Fruit fly (Drosophila melanogaster) whole organism, embryonic: Measurements from ENCODE around the gene CG34251.

Experiments
- Antp ChIP-seq: fragments of 200-800 bp; sonication (Bioruptor generic); optimal IDR thresholded peaks from 3 replicates; lab custom pipeline; 2016; ENCODE audit warnings: missing biosample characterization, missing genetic modification characterization
- CG10543 ChIP-seq: fragments of 200-800 bp; sonication (Bioruptor generic); optimal IDR thresholded peaks from 3 replicates; lab custom pipeline; 2017; ENCODE audit warnings: missing biosample characterization, mild to moderate bottlenecking, missing genetic modification characterization, moderate library complexity
- CG10959 ChIP-seq: fragments of 200-800 bp; sonication (Bioruptor generic); IDR thresholded peaks from 2 replicates; pipeline ENCODE4 v1.3.6; 2022; ENCODE audit warnings: missing biosample characterization, missing genetic modification characterization
- CG11696 ChIP-seq: fragments of 200-800 bp; sonication (Bioruptor generic); IDR thresholded peaks from 2 replicates; pipeline ENCODE4 v1.3.6; 2022; ENCODE audit warnings: missing biosample characterization, missing genetic modification characterization
- CG12155 ChIP-seq: fragments of 200-800 bp; sonication (Bioruptor generic); optimal IDR thresholded peaks from 3 replicates; lab custom pipeline; 2016; ENCODE audit warnings: missing biosample characterization, missing genetic modification characterization
- CG12391 ChIP-seq: fragments of 200-800 bp; sonication (Bioruptor generic); optimal IDR thresholded peaks from 3 replicates; lab custom pipeline; 2018; ENCODE audit warnings: missing biosample characterization, mild to moderate bottlenecking, missing genetic modification characterization, moderate library complexity
- CG14441 ChIP-seq: fragments of 200-800 bp; sonication (Bioruptor generic); IDR thresholded peaks from 2 replicates; pipeline ENCODE4 v1.3.6; 2022; ENCODE audit warnings: missing biosample characterization, missing genetic modification characterization
- CG14667 ChIP-seq: fragments of 200-800 bp; sonication (Bioruptor generic); IDR thresholded peaks from 2 replicates; pipeline ENCODE4 v1.3.6; 2022; ENCODE audit warnings: missing biosample characterization, missing genetic modification characterization
- CG16815 ChIP-seq: fragments of 200-800 bp; sonication (Bioruptor generic); optimal IDR thresholded peaks from 3 replicates; lab custom pipeline; 2017; ENCODE audit warnings: missing biosample characterization, mild to moderate bottlenecking, missing genetic modification characterization
- CG1792 ChIP-seq: fragments of 200-800 bp; sonication (Bioruptor generic); optimal IDR thresholded peaks from 2 replicates; lab custom pipeline; 2016; ENCODE audit warnings: missing biosample characterization, missing genetic modification characterization
- CG30431 ChIP-seq: fragments of 200-800 bp; sonication (Bioruptor generic); optimal IDR thresholded peaks from 2 replicates; lab custom pipeline; 2017; ENCODE audit warnings: missing biosample characterization, missing genetic modification characterization
- CG3163 ChIP-seq: fragments of 200-800 bp; sonication (Bioruptor generic); optimal IDR thresholded peaks from 3 replicates; lab custom pipeline; 2016; ENCODE audit warnings: missing biosample characterization, missing genetic modification characterization
- CG33557 ChIP-seq: fragments of 200-800 bp; sonication (Bioruptor generic); optimal IDR thresholded peaks from 2 replicates; lab custom pipeline; 2019; ENCODE audit warnings: missing biosample characterization, mild to moderate bottlenecking, missing genetic modification characterization, moderate library complexity
- CG4424 ChIP-seq: fragments of 200-800 bp; sonication (Bioruptor generic); optimal IDR thresholded peaks from 3 replicates; lab custom pipeline; 2016; ENCODE audit warnings: missing biosample characterization, missing genetic modification characterization
- CG6689 ChIP-seq: fragments of 200-800 bp; sonication (Bioruptor generic); IDR thresholded peaks from 2 replicates; pipeline ENCODE4 v1.3.6; 2022; ENCODE audit warnings: missing biosample characterization, missing genetic modification characterization
- CG7357 ChIP-seq: fragments of 200-800 bp; sonication (Bioruptor generic); IDR thresholded peaks from 3 replicates; pipeline ENCODE4 v1.3.6; 2022; ENCODE audit warnings: missing biosample characterization, missing genetic modification characterization
- CG8478 ChIP-seq: fragments of >200 bp; optimal IDR thresholded peaks from 2 replicates; lab custom pipeline; 2018
- CG9215 ChIP-seq: fragments of 200-800 bp; sonication (Bioruptor generic); IDR thresholded peaks from 2 replicates; pipeline ENCODE4 v1.3.6; 2022; ENCODE audit warnings: missing biosample characterization, missing genetic modification characterization
- CG9609 ChIP-seq: fragments of 200-800 bp; sonication (Bioruptor generic); optimal IDR thresholded peaks from 3 replicates; lab custom pipeline; 2016; ENCODE audit warnings: missing biosample characterization, missing genetic modification characterization
- CoRest ChIP-seq: fragments of 200-800 bp; sonication (Bioruptor generic); optimal IDR thresholded peaks from 3 replicates; lab custom pipeline; 2018; ENCODE audit warnings: missing biosample characterization, mild to moderate bottlenecking, missing genetic modification characterization, moderate library complexity
- Dbx ChIP-seq: fragments of 200-800 bp; sonication (Bioruptor generic); IDR thresholded peaks from 3 replicates; pipeline ENCODE4 v1.3.6; 2022; ENCODE audit warnings: missing biosample characterization, missing genetic modification characterization
- Drgx ChIP-seq: fragments of 200-800 bp; sonication (Bioruptor generic); IDR thresholded peaks from 2 replicates; pipeline ENCODE4 v1.3.6; 2022; ENCODE audit warnings: missing biosample characterization, missing genetic modification characterization
- Eip74EF ChIP-seq, 2 experiments: fragments of 200-800 bp in 1 of 2; fragments of >200 bp in 1 of 2; sonication (Bioruptor generic) in 1 of 2; optimal IDR thresholded peaks; 2 replicates each; lab custom pipeline; 2017 to 2019; ENCODE audit warnings: missing biosample characterization in 2 of 2, missing genetic modification characterization in 2 of 2, mild to moderate bottlenecking in 1 of 2, moderate library complexity in 1 of 2
- Hr3 ChIP-seq: fragments of 200-800 bp; sonication (Bioruptor generic); optimal IDR thresholded peaks from 3 replicates; lab custom pipeline; 2016; ENCODE audit warnings: missing biosample characterization, missing genetic modification characterization
- Side ChIP-seq: fragments of 200-800 bp; sonication (Bioruptor generic); optimal IDR thresholded peaks from 2 replicates; lab custom pipeline; 2016; ENCODE audit warnings: missing biosample characterization, missing genetic modification characterization
- TFAM ChIP-seq: fragments of 200-800 bp; sonication (Bioruptor generic); optimal IDR thresholded peaks from 2 replicates; lab custom pipeline; 2017; ENCODE audit warnings: missing biosample characterization, missing genetic modification characterization, inconsistent platforms
- Trl ChIP-seq, 3 experiments: fragments of >200 bp in 2 of 3; fragments of 200-800 bp in 1 of 3; sonication (Bioruptor generic) in 1 of 3; optimal IDR thresholded peaks; 2 replicates in 1 of 3; 3 replicates in 2 of 3; lab custom pipeline; 2016 to 2017; ENCODE audit warnings: missing biosample characterization in 1 of 3, missing genetic modification characterization in 1 of 3
- al ChIP-seq: fragments of 200-800 bp; sonication (Bioruptor generic); IDR thresholded peaks from 2 replicates; pipeline ENCODE4 v1.3.6; 2022; ENCODE audit warnings: missing biosample characterization, missing genetic modification characterization
- ap ChIP-seq: fragments of 200-800 bp; sonication (Bioruptor generic); IDR thresholded peaks from 2 replicates; pipeline ENCODE4 v1.3.6; 2022; ENCODE audit warnings: missing biosample characterization, missing genetic modification characterization
- bcd ChIP-seq: fragments of 200-800 bp; sonication (Bioruptor generic); optimal IDR thresholded peaks from 2 replicates; lab custom pipeline; 2017; ENCODE audit warnings: missing biosample characterization, mild to moderate bottlenecking, missing genetic modification characterization
- chif ChIP-seq, 2 experiments: fragments of 200-800 bp; sonication (Bioruptor generic); optimal IDR thresholded peaks; 3 replicates each; lab custom pipeline; 2016; ENCODE audit warnings: missing biosample characterization in 2 of 2, missing genetic modification characterization in 2 of 2
- disco-r ChIP-seq: fragments of 200-800 bp; sonication (Bioruptor generic); optimal IDR thresholded peaks from 2 replicates; lab custom pipeline; 2016; ENCODE audit warnings: missing biosample characterization, missing genetic modification characterization
- dm ChIP-seq: fragments of 200-800 bp; sonication (Bioruptor generic); optimal IDR thresholded peaks from 3 replicates; lab custom pipeline; 2016; ENCODE audit warnings: missing biosample characterization, missing genetic modification characterization
- gcm ChIP-seq: fragments of 200-800 bp; sonication (Bioruptor generic); optimal IDR thresholded peaks from 2 replicates; lab custom pipeline; 2019; ENCODE audit warnings: missing biosample characterization, mild to moderate bottlenecking, missing genetic modification characterization, moderate library complexity
- gcm2 ChIP-seq: fragments of 200-800 bp; sonication (Bioruptor generic); optimal IDR thresholded peaks from 2 replicates; lab custom pipeline; 2016; ENCODE audit warnings: missing biosample characterization, missing genetic modification characterization
- gsb-n ChIP-seq: fragments of 200-800 bp; sonication (Bioruptor generic); optimal IDR thresholded peaks from 3 replicates; lab custom pipeline; 2018; ENCODE audit warnings: missing biosample characterization, mild to moderate bottlenecking, missing genetic modification characterization
- jigr1 ChIP-seq: fragments of 200-800 bp; sonication (Bioruptor generic); IDR thresholded peaks from 3 replicates; pipeline ENCODE4 v1.3.6; 2022; ENCODE audit warnings: missing biosample characterization, missing genetic modification characterization
- lilli ChIP-seq: fragments of 200-800 bp; sonication (Bioruptor generic); optimal IDR thresholded peaks from 3 replicates; lab custom pipeline; 2016; ENCODE audit warnings: missing biosample characterization, missing genetic modification characterization
- mam ChIP-seq: fragments of 200-800 bp; sonication (Bioruptor generic); optimal IDR thresholded peaks from 3 replicates; lab custom pipeline; 2016; ENCODE audit warnings: missing biosample characterization, missing genetic modification characterization
- nerfin-1 ChIP-seq: fragments of 200-800 bp; sonication (Bioruptor generic); optimal IDR thresholded peaks from 3 replicates; lab custom pipeline; 2019; ENCODE audit warnings: missing biosample characterization, mild to moderate bottlenecking, missing genetic modification characterization, moderate library complexity
- pros ChIP-seq: fragments of 200-800 bp; sonication (Bioruptor generic); optimal IDR thresholded peaks from 3 replicates; lab custom pipeline; 2019; ENCODE audit warnings: missing biosample characterization, mild to moderate bottlenecking, missing genetic modification characterization, moderate library complexity
- ranshi ChIP-seq: fragments of 200-800 bp; sonication (Bioruptor generic); IDR thresholded peaks from 2 replicates; pipeline ENCODE4 v1.3.6; 2022; ENCODE audit warnings: missing biosample characterization, missing genetic modification characterization
- repo ChIP-seq: fragments of 200-800 bp; sonication (Bioruptor generic); optimal IDR thresholded peaks from 2 replicates; lab custom pipeline; 2016; ENCODE audit warnings: missing biosample characterization, missing genetic modification characterization
- salm ChIP-seq: fragments of 200-800 bp; sonication (Bioruptor generic); optimal IDR thresholded peaks from 2 replicates; lab custom pipeline; 2018; ENCODE audit warnings: missing biosample characterization, mild to moderate bottlenecking, missing genetic modification characterization
- sisA ChIP-seq: fragments of 200-800 bp; sonication (Bioruptor generic); IDR thresholded peaks from 2 replicates; pipeline ENCODE4 v1.3.6; 2022; ENCODE audit warnings: missing biosample characterization, missing genetic modification characterization
- sr ChIP-seq: fragments of 200-800 bp; sonication (Bioruptor generic); IDR thresholded peaks from 3 replicates; pipeline ENCODE4 v1.3.6; 2022; ENCODE audit warnings: missing biosample characterization, missing genetic modification characterization
- ssp ChIP-seq: fragments of 200-800 bp; sonication (Bioruptor generic); IDR thresholded peaks from 2 replicates; pipeline ENCODE4 v1.3.6; 2022; ENCODE audit warnings: missing biosample characterization, missing genetic modification characterization
- tin ChIP-seq: fragments of 200-800 bp; sonication (Bioruptor generic); optimal IDR thresholded peaks from 3 replicates; lab custom pipeline; 2016; ENCODE audit warnings: missing biosample characterization, missing genetic modification characterization
- tup ChIP-seq: fragments of 200-800 bp; sonication (Bioruptor generic); optimal IDR thresholded peaks from 2 replicates; lab custom pipeline; 2016; ENCODE audit warnings: missing biosample characterization, mild to moderate bottlenecking, missing genetic modification characterization, moderate library complexity
- unc-4 ChIP-seq: fragments of 200-800 bp; sonication (Bioruptor generic); IDR thresholded peaks from 2 replicates; pipeline ENCODE4 v1.3.6; 2022; ENCODE audit warnings: missing biosample characterization, missing genetic modification characterization; ENCODE audit not compliant: partially characterized antibody
- vvl ChIP-seq: fragments of 200-800 bp; sonication (Bioruptor generic); IDR thresholded peaks from 2 replicates; pipeline ENCODE4 v1.3.6; 2022; ENCODE audit warnings: missing biosample characterization, missing genetic modification characterization

CG34251 gene

dm6 chr3L:17668945-17669779 is 2.3 kb upstream of the CG34251 start, which contains the start of gene Crtc (continued):
- TF ChIP-seq jigr1 (GFP tag; lab: Robert Waterston, UW): no peak
- no peak for TF ChIP-seq CG12155 (GFP tag; lab: Kevin White, UChicago)
- no peak for TF ChIP-seq CG8478 (lab: Kevin White, UChicago)
- TF ChIP-seq CoRest (tag; lab: Kevin White, UChicago): peak; percentile 38
- TF ChIP-seq CG11696 (GFP tag; lab: Robert Waterston, UW): no peak
- no peak for TF ChIP-seq ap (GFP tag; lab: Robert Waterston, UW)
- TF ChIP-seq CG16815 (GFP tag; lab: Kevin White, UChicago): no peak
- TF ChIP-seq CG33557 (GFP tag; lab: Kevin White, UChicago): no peak
- no peak for TF ChIP-seq Dbx (GFP tag; lab: Robert Waterston, UW)
- TF ChIP-seq CG4424 (GFP tag; lab: Kevin White, UChicago): no peak
- peak; percentile 25 for TF ChIP-seq bcd (GFP tag; lab: Kevin White, UChicago)
- TF ChIP-seq CG10543 (GFP tag; lab: Kevin White, UChicago): no peak
- TF ChIP-seq CG14667: no peak
- no peak for TF ChIP-seq Hr3 (GFP tag; lab: Kevin White, UChicago)
- no peak for TF ChIP-seq CG30431 (GFP tag; lab: Kevin White, UChicago)
- TF ChIP-seq CG7357 (GFP tag; lab: Robert Waterston, UW): no peak
- no peak for TF ChIP-seq CG1792 (GFP tag; lab: Kevin White, UChicago)
- no peak for TF ChIP-seq tup (GFP tag; lab: Kevin White, UChicago)
- no peak for TF ChIP-seq gsb-n (tag; lab: Kevin White, UChicago)
- TF ChIP-seq al (GFP tag; lab: Robert Waterston, UW): peak; percentile 46
- TF ChIP-seq Antp (GFP tag; lab: Kevin White, UChicago): no peak
- TF ChIP-seq Drgx: no peak
- TF ChIP-seq CG9609 (GFP tag; lab: Kevin White, UChicago): no peak
- peak; percentile 14 for TF ChIP-seq tin (GFP tag; lab: Kevin White, UChicago)
- peak; percentile 84 for TF ChIP-seq nerfin-1 (tag; lab: Kevin White, UChicago)
- 0 out of 2 replicates have a peak, but pooled peaks have one; percentile 18 for TF ChIP-seq vvl (GFP tag; lab: Robert Waterston, UW)
- TF ChIP-seq gcm2 (GFP tag; lab: Kevin White, UChicago): no peak
- TF ChIP-seq gcm (GFP tag; lab: Kevin White, UChicago): peak; percentile 16
- no peak for TF ChIP-seq CG3163 (GFP tag; lab: Kevin White, UChicago)
- TF ChIP-seq Trl (optimal IDR thresholded peaks at IDR 0.05; lab: Kevin White, UChicago): peak; percentile 23 to 42
- no peak for TF ChIP-seq Trl (GFP tag; optimal IDR thresholded peaks at IDR 0.05; lab: Kevin White, UChicago)
- TF ChIP-seq pros (GFP tag; lab: Kevin White, UChicago): no peak
- no peak for TF ChIP-seq CG9215 (GFP tag; lab: Robert Waterston, UW)
- TF ChIP-seq CG10959: no peak
- TF ChIP-seq repo (GFP tag; lab: Kevin White, UChicago): no peak
- TF ChIP-seq TFAM (GFP tag; lab: Kevin White, UChicago): no peak
- TF ChIP-seq CG14441 (GFP tag; lab: Robert Waterston, UW): peak; percentile 23; the same call in 1 of the 2 replicates
- no peak for TF ChIP-seq Side
- peak; percentile 44 for TF ChIP-seq CG12391 (tag; lab: Kevin White, UChicago)
- no peak for TF ChIP-seq salm (tag; lab: Kevin White, UChicago)
- TF ChIP-seq unc-4 (GFP tag; lab: Robert Waterston, UW): peak; percentile 76
- no peak for TF ChIP-seq ssp
- no peak for TF ChIP-seq sisA (GFP tag; lab: Robert Waterston, UW)
- TF ChIP-seq dm (GFP tag; lab: Kevin White, UChicago): no peak
- TF ChIP-seq CG6689 (GFP tag; lab: Robert Waterston, UW): no peak
- no peak for TF ChIP-seq sr (GFP tag; lab: Robert Waterston, UW)
- peak; percentile 32 for TF ChIP-seq lilli (GFP tag; lab: Kevin White, UChicago)
- TF ChIP-seq mam (GFP tag; lab: Kevin White, UChicago): peak; percentile 21
- no peak for TF ChIP-seq Eip74EF (GFP tag; optimal IDR thresholded peaks at IDR 0.05; lab: Kevin White, UChicago)
- TF ChIP-seq ranshi: no peak
- TF ChIP-seq chif (GFP tag; optimal IDR thresholded peaks at IDR 0.05; lab: Kevin White, UChicago): no peak
- no peak for TF ChIP-seq disco-r (GFP tag; lab: Kevin White, UChicago)
